Fruit fly (Drosophila melanogaster): ENCODE data around the gene CG4631.

dm6 chr2L:16640846-16641245, 33.7 kb downstream of the CG4631 start:
- TF ChIP-seq usp (GFP tag; optimal IDR thresholded peaks at IDR 0.05) (no peak), fru (GFP tag; optimal IDR thresholded peaks at IDR 0.05) (no peak), Hr83 (GFP tag; optimal IDR thresholded peaks at IDR 0.05; ENCODE audit: poor library complexity, severe bottlenecking) (no peak), dsf (GFP tag; optimal IDR thresholded peaks at IDR 0.05; ENCODE audit: borderline replicate concordance) (no peak), Myc (optimal IDR thresholded peaks at IDR 0.05) (no peak), rgr (GFP tag; optimal IDR thresholded peaks at IDR 0.05) (no peak), HLH106 (tag; optimal IDR thresholded peaks at IDR 0.05) (no peak), h (GFP tag; optimal IDR thresholded peaks at IDR 0.05) (no peak), Hnf4 (GFP tag; optimal IDR thresholded peaks at IDR 0.05) (no peak), psq (GFP tag; optimal IDR thresholded peaks at IDR 0.05) (peak; percentile 29), Mio (GFP tag; optimal IDR thresholded peaks at IDR 0.05) (no peak), Hr78 (GFP tag; optimal IDR thresholded peaks at IDR 0.05) (no peak)
